Fruit fly (Drosophila melanogaster): Measurements from ENCODE around the gene Oseg4.

Gene Oseg4

DNA sequence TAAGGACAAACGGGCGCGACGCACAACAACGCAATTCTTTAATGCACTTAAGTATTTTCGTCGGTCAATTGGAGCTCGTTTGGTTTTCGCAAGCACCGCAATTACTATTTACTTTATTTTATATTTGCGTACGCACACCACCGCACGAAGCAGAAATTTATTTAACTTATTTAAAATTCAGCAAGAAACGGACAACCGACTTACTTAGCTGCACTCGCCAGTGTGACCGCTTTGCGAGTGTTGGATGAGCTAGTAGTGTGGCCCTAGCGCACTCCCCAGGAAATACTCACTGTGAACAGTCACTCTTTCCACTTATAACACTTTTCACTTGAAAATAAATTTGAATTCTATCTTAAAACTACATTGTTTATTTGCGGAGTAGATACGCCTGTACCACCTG is 4.7 kb downstream of the Oseg4 start, which contains the start of gene drpr (continued):
- TF ChIP-seq psq (GFP tag; optimal IDR thresholded peaks at IDR 0.05): no peak
- TF ChIP-seq grn (GFP tag; optimal IDR thresholded peaks at IDR 0.05): no peak
- TF ChIP-seq Chrac-16 (GFP tag; optimal IDR thresholded peaks at IDR 0.05): no peak
- peak; percentile 46 for TF ChIP-seq Nf-YC (tag; optimal IDR thresholded peaks at IDR 0.05)
- no peak for TF ChIP-seq ac (GFP tag; optimal IDR thresholded peaks at IDR 0.05)
- peak; percentile 11 for TF ChIP-seq NK7.1 (GFP tag; optimal IDR thresholded peaks at IDR 0.05)
- TF ChIP-seq CG6813 (GFP tag; optimal IDR thresholded peaks at IDR 0.05): no peak
- TF ChIP-seq exex (tag; optimal IDR thresholded peaks at IDR 0.05): peak; percentile 19
- no peak for TF ChIP-seq CG9437 (GFP tag; optimal IDR thresholded peaks at IDR 0.05)
- TF ChIP-seq CG12071 (GFP tag; optimal IDR thresholded peaks at IDR 0.05): no peak
- no peak for TF ChIP-seq pita (GFP tag; optimal IDR thresholded peaks at IDR 0.05)
- TF ChIP-seq E2f1 (GFP tag; IDR thresholded peaks at IDR 0.05): no peak
- TF ChIP-seq CkIIα-i1 (GFP tag; IDR thresholded peaks at IDR 0.05): no peak
- no peak for TF ChIP-seq CG17912 (GFP tag; optimal IDR thresholded peaks at IDR 0.05)
- no peak for TF ChIP-seq jigr1 (GFP tag; IDR thresholded peaks at IDR 0.05)
- no peak for TF ChIP-seq CG32532 (GFP tag; IDR thresholded peaks at IDR 0.05)
- no peak for TF ChIP-seq fu2 (GFP tag; optimal IDR thresholded peaks at IDR 0.05)
- TF ChIP-seq CG2678 (tag; optimal IDR thresholded peaks at IDR 0.05): peak; percentile 8
- peak; percentile 26; the same call in 1 of the 3 replicates for TF ChIP-seq CG17361 (GFP tag; IDR thresholded peaks at IDR 0.05)
- TF ChIP-seq CG10654 (GFP tag; optimal IDR thresholded peaks at IDR 0.05): no peak
- peak; percentile 54 for TF ChIP-seq trem (tag; optimal IDR thresholded peaks at IDR 0.05)
- TF ChIP-seq Fer3 (tag; optimal IDR thresholded peaks at IDR 0.05): no peak
- TF ChIP-seq Hey (tag; optimal IDR thresholded peaks at IDR 0.05): no peak
- TF ChIP-seq NFAT (GFP tag; IDR thresholded peaks at IDR 0.05): peak; percentile 40; the same call in 1 of the 2 replicates
- TF ChIP-seq Abd-B (GFP tag; optimal IDR thresholded peaks at IDR 0.05): no peak
- TF ChIP-seq CG8924 (tag; optimal IDR thresholded peaks at IDR 0.05): peak; percentile 78
- TF ChIP-seq CG12219 (GFP tag; optimal IDR thresholded peaks at IDR 0.05): no peak
- TF ChIP-seq CG1792 (GFP tag; optimal IDR thresholded peaks at IDR 0.05): no peak
- no peak for TF ChIP-seq tll (GFP tag; optimal IDR thresholded peaks at IDR 0.05)
- no peak for TF ChIP-seq H2.0 (GFP tag; IDR thresholded peaks at IDR 0.05)
- TF ChIP-seq Spps (tag; optimal IDR thresholded peaks at IDR 0.05): no peak
- TF ChIP-seq Dll (GFP tag; IDR thresholded peaks at IDR 0.05; ENCODE audit: partially characterized antibody): no peak
- TF ChIP-seq slp2 (GFP tag; optimal IDR thresholded peaks at IDR 0.05): no peak
- no peak for TF ChIP-seq CG10543 (GFP tag; optimal IDR thresholded peaks at IDR 0.05)
- no peak for TF ChIP-seq CG3726 (GFP tag; IDR thresholded peaks at IDR 0.05)
- no peak for TF ChIP-seq CG11695 (GFP tag; IDR thresholded peaks at IDR 0.05)
- no peak for TF ChIP-seq CG7372 (GFP tag; IDR thresholded peaks at IDR 0.05)
- TF ChIP-seq CG12744 (GFP tag; optimal IDR thresholded peaks at IDR 0.05): no peak
- no peak for TF ChIP-seq fd3F (GFP tag; optimal IDR thresholded peaks at IDR 0.05)
- TF ChIP-seq Max (GFP tag; optimal IDR thresholded peaks at IDR 0.05): no peak
- peak; percentile 99 for TF ChIP-seq CG3995 (GFP tag; optimal IDR thresholded peaks at IDR 0.05)
- 0 out of 3 replicates have a peak, but pooled peaks have one; percentile 10 for TF ChIP-seq zfh1 (GFP tag; IDR thresholded peaks at IDR 0.05)
- no peak for TF ChIP-seq Gug (GFP tag; IDR thresholded peaks at IDR 0.05)
- no peak for TF ChIP-seq CG18476 (GFP tag; optimal IDR thresholded peaks at IDR 0.05)
- TF ChIP-seq CG1024 (GFP tag; IDR thresholded peaks at IDR 0.05): no peak
- TF ChIP-seq CG2120 (GFP tag; optimal IDR thresholded peaks at IDR 0.05): peak; percentile 7
- TF ChIP-seq CG3838 (GFP tag; optimal IDR thresholded peaks at IDR 0.05): peak; percentile 12
- peak; percentile 16 for TF ChIP-seq run (tag; optimal IDR thresholded peaks at IDR 0.05)
- TF ChIP-seq CG31388 (GFP tag; optimal IDR thresholded peaks at IDR 0.05): no peak
- TF ChIP-seq Nf-YA (GFP tag; IDR thresholded peaks at IDR 0.05): no peak
- TF ChIP-seq Kr (GFP tag; optimal IDR thresholded peaks at IDR 0.05): no peak
- TF ChIP-seq Dek (tag; optimal IDR thresholded peaks at IDR 0.05): no peak
